Worm (Caenorhabditis elegans): ENCODE data around the gene ubc-24.

DNA sequence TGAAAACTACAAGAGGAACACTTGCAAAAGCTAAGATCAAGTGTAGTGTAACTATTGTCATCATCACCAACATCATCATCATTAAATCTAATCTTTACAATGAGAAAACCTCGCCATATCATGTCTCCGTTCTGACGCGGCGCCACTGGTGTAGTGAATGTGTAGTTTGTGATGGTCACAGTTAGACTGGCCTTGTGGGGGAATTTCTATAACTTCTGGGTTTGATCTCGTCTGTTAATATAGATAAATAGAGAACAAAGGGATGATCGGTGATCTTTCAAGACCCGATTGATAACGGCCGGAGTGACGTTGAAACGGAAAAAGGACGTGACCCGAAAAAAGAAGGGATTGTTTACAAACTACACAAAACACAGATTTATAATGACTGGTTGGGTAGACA, 35.4 kb downstream of the ubc-24 start:
- TF ChIP-seq nhr-11 (tag; optimal IDR thresholded peaks at IDR 0.05) (no peak), fkh-2 (tag; optimal IDR thresholded peaks at IDR 0.05) (no peak), nhr-28 (tag; optimal IDR thresholded peaks at IDR 0.05) (no peak), ama-1 (optimal IDR thresholded peaks at IDR 0.05) (peak; percentile 58), tbx-2 (tag; optimal IDR thresholded peaks at IDR 0.05) (no peak), zag-1 (tag; optimal IDR thresholded peaks at IDR 0.05) (no peak), fkh-10 (GFP tag; optimal IDR thresholded peaks at IDR 0.05) (no peak), ceh-28 (tag; optimal IDR thresholded peaks at IDR 0.05) (peak; percentile 44), nhr-76 (tag; optimal IDR thresholded peaks at IDR 0.05) (peak; percentile 28), unc-62 (GFP tag; optimal IDR thresholded peaks at IDR 0.05) (peak; percentile 21), ztf-11 (tag; optimal IDR thresholded peaks at IDR 0.05) (no peak), eor-1 (tag; optimal IDR thresholded peaks at IDR 0.05) (no peak)
